Fruit fly (Drosophila melanogaster): Measurements from ENCODE around the gene CG13054.

DNA sequence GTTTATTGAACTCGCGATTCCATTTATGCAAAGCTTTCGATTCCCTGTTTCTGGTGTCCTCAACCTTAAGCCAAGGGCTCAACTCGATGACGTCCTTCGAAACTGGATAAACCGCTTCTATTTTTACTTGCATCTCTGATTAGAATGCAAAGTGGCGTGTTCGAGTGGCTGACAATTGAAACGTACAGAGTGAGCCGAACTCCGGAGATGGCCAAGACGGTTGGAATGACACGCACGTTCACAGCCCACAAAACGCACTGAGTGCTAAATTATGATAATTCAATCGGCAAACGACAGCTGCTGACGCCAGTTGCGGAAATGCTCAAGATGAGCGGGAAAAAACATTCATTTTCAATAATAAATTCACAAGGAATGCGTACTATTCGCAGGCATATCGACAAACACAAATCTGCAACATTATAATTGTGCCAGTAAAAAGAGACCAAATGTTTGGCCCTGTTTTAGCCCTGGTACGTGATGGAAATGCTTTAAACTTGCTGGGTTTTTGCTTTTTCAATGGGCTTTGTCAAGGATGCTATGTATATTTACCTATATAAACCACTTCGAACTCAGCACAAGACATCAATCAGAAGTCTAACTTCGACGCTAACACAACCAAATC is 15.5 kb upstream of the CG13054 start, which contains the start of gene CG13066:
- TF ChIP-seq pan (optimal IDR thresholded peaks at IDR 0.05) (no peak), psq (GFP tag; optimal IDR thresholded peaks at IDR 0.05) (no peak), GATAd (GFP tag; optimal IDR thresholded peaks at IDR 0.05) (no peak), CG9705 (GFP tag; optimal IDR thresholded peaks at IDR 0.05) (no peak), Abd-B (GFP tag; optimal IDR thresholded peaks at IDR 0.05) (no peak), Jra (GFP tag; optimal IDR thresholded peaks at IDR 0.05) (no peak), h (GFP tag; optimal IDR thresholded peaks at IDR 0.05) (no peak), fru (GFP tag; optimal IDR thresholded peaks at IDR 0.05) (no peak)

All from whole organism, wandering third instar larva.